Worm (Caenorhabditis elegans) whole organism, late embryonic: Measurements from ENCODE around the gene lgc-23.

Experiments
- ceh-2 ChIP-seq: sonication (generic microtip); optimal IDR thresholded peaks from 2 replicates; lab custom pipeline; 2016; ENCODE audit warnings: missing genotype, missing genetic modification characterization, missing compliant biosample characterization
- elt-2 ChIP-seq: sonication (generic microtip); optimal IDR thresholded peaks from 2 replicates; lab custom pipeline; 2016; ENCODE audit warnings: missing genetic modification reagents, missing genetic modification characterization, missing compliant biosample characterization
- hlh-15 ChIP-seq: sonication (generic microtip); optimal IDR thresholded peaks from 2 replicates; lab custom pipeline; 2016; ENCODE audit warnings: missing genetic modification characterization, missing compliant biosample characterization
- hlh-30 ChIP-seq: sonication (generic microtip); optimal IDR thresholded peaks from 2 replicates; lab custom pipeline; 2017; ENCODE audit warnings: antibody characterized with exemption, missing genetic modification characterization, missing compliant biosample characterization; ENCODE audit not compliant: insufficient read depth
- nhr-11 ChIP-seq: fragments of 150-350 bp; optimal IDR thresholded peaks from 2 replicates; lab custom pipeline; 2014; ENCODE audit warnings: missing biosample characterization, missing genetic modification characterization
- ref-2 ChIP-seq: sonication (generic microtip); optimal IDR thresholded peaks from 2 replicates; lab custom pipeline; 2016; ENCODE audit warnings: missing genetic modification characterization, missing compliant biosample characterization
- tbx-2 ChIP-seq: sonication (generic microtip); optimal IDR thresholded peaks from 2 replicates; lab custom pipeline; 2016; ENCODE audit warnings: missing genetic modification characterization, missing compliant biosample characterization
- ttx-3 ChIP-seq: sonication (generic microtip); optimal IDR thresholded peaks from 2 replicates; lab custom pipeline; 2016; ENCODE audit warnings: missing genetic modification reagents, missing genetic modification characterization, missing compliant biosample characterization

ce11 chrX:12017908-12018479 lies 47.0 kb upstream of the lgc-23 start, which contains the start of the genes nmat-1 and ucr-2.1:
- TF ChIP-seq elt-2 (tag; lab: Kevin White, UChicago): peak; percentile 31
- TF ChIP-seq ttx-3 (tag; lab: Kevin White, UChicago): no peak
- TF ChIP-seq tbx-2 (tag; lab: Kevin White, UChicago): peak; percentile 54
- no peak for TF ChIP-seq ceh-2 (tag; lab: Kevin White, UChicago)
- TF ChIP-seq ref-2 (tag; lab: Kevin White, UChicago): peak; percentile 98
- no peak for TF ChIP-seq hlh-15 (tag; lab: Kevin White, UChicago)
- TF ChIP-seq hlh-30 (tag; lab: Kevin White, UChicago): peak; percentile 66
- TF ChIP-seq nhr-11 (tag; lab: Kevin White, UChicago): no peak
